In the genomic region with DNA sequence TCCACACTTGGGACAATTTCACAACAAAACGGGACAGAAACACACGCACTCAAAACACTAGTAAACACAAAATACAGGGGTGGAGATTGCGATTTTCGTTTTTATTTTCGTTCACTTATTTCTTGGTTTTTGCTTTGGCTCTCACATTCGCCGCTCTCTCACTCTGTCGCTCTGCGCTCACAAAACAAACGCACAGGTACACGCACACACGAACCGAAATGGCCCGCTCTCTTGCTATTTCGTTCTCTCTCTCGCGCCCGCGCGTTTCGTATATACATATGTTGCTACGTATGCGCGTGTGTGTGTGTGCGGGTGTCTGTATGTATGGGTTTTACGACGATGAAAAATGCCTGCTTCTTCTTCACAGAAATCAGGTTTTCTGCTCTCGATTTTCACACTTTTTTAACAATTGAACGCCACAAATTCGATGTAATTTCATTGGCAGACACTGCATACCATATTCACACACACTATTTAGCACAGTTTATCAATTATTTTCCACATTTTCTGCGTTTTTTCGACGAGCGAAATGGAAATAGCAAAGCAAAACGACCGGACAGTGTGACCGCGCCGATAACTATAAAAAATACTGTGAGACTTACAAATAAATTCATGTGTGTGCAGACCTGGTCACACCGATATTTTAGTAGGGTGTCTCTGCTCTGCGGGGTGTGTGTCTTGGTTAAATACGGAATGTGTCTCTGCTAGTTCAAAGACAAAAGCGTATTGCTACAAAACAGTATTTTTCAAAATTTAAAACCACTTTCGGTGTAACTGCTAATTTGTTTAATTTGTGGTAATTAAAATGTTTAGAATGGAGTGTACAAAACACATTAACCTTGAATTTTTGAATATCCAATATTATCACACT, we compare ENCODE assay signal across 6 fruit fly cellular contexts.
TF ChIP-seq lines count a peak whose summit lies in the region.

A gene (minus strand): TSS at position 584 of the 871 bp plus-strand sequence.

- TF ChIP-seq CTCF in S2 (optimal IDR thresholded peaks at IDR 0.05; lab: Kevin White, UChicago), result peak; percentile 61 to 63
- TF ChIP-seq CTCF in whole organism, embryonic (GFP tag; optimal IDR thresholded peaks at IDR 0.05; lab: Kevin White, UChicago), result peak; percentile 71

TF ChIP-seq in whole organism, adult, 20 proteins besides CTCF, POLR2A, EP300 and RAD21:
- TF ChIP-seq CG14711 (tag; optimal IDR thresholded peaks at IDR 0.05; lab: Kevin White, UChicago) (peak; percentile 16), Mnt (GFP tag; optimal IDR thresholded peaks at IDR 0.05; lab: Kevin White, UChicago) (peak; percentile 20), Hr96 (GFP tag; optimal IDR thresholded peaks at IDR 0.05; lab: Kevin White, UChicago) (no peak), CG11617 (GFP tag; optimal IDR thresholded peaks at IDR 0.05; lab: Kevin White, UChicago) (no peak), cic (GFP tag; optimal IDR thresholded peaks at IDR 0.05; lab: Kevin White, UChicago) (peak; percentile 41), toe (GFP tag; optimal IDR thresholded peaks at IDR 0.05; lab: Kevin White, UChicago) (no peak), CG7101 (tag; optimal IDR thresholded peaks at IDR 0.05; lab: Kevin White, UChicago) (no peak), CG1620 (GFP tag; optimal IDR thresholded peaks at IDR 0.05; lab: Kevin White, UChicago) (peak; percentile 23), CG33017 (tag; optimal IDR thresholded peaks at IDR 0.05; lab: Kevin White, UChicago) (no peak), bab1 (GFP tag; optimal IDR thresholded peaks at IDR 0.05; lab: Kevin White, UChicago) (peak; percentile 31), CG12768 (GFP tag; optimal IDR thresholded peaks at IDR 0.05; lab: Kevin White, UChicago) (peak; percentile 31), CG7045 (GFP tag; optimal IDR thresholded peaks at IDR 0.05; lab: Kevin White, UChicago) (no peak)
TF ChIP-seq in whole organism, adult: peak in this region for 6.

TF ChIP-seq in whole organism, embryonic, 481 proteins besides CTCF, POLR2A, EP300 and RAD21 (continues in another document):
- TF ChIP-seq CG9932 (GFP tag; IDR thresholded peaks at IDR 0.05; lab: Robert Waterston, UW) (no peak), gem (tag; optimal IDR thresholded peaks at IDR 0.05; lab: Kevin White, UChicago) (no peak), CG6689 (GFP tag; IDR thresholded peaks at IDR 0.05; lab: Robert Waterston, UW) (no peak), en (GFP tag; optimal IDR thresholded peaks at IDR 0.05; lab: Kevin White, UChicago) (no peak), MTF-1 (GFP tag; optimal IDR thresholded peaks at IDR 0.05; lab: Kevin White, UChicago; ENCODE audit: borderline replicate concordance) (no peak), Vsx1 (GFP tag; optimal IDR thresholded peaks at IDR 0.05; lab: Kevin White, UChicago) (peak; percentile 9), Dref (GFP tag; IDR thresholded peaks at IDR 0.05; lab: Robert Waterston, UW) (no peak), CG31441 (GFP tag; IDR thresholded peaks at IDR 0.05; lab: Robert Waterston, UW) (no peak), pnt (GFP tag; optimal IDR thresholded peaks at IDR 0.05; lab: Kevin White, UChicago) (peak; percentile 12), CG13894 (tag; optimal IDR thresholded peaks at IDR 0.05; lab: Kevin White, UChicago) (peak; percentile 46), CG5245 (GFP tag; optimal IDR thresholded peaks at IDR 0.05; lab: Kevin White, UChicago) (no peak), CG7556 (GFP tag; optimal IDR thresholded peaks at IDR 0.05; lab: Kevin White, UChicago) (no peak), CG10462 (GFP tag; optimal IDR thresholded peaks at IDR 0.05; lab: Kevin White, UChicago) (no peak), lab (GFP tag; optimal IDR thresholded peaks at IDR 0.05; lab: Kevin White, UChicago) (no peak), CG42726 (GFP tag; IDR thresholded peaks at IDR 0.05; lab: Robert Waterston, UW; ENCODE audit: partially characterized antibody) (no peak), Dp (GFP tag; optimal IDR thresholded peaks at IDR 0.05; lab: Kevin White, UChicago) (peak; percentile 71), Fer3 (tag; optimal IDR thresholded peaks at IDR 0.05; lab: Kevin White, UChicago) (no peak)

TF ChIP-seq in whole organism, prepupa, 60 proteins besides CTCF, POLR2A, EP300 and RAD21:
- TF ChIP-seq svp (GFP tag; lab: Kevin White, UChicago) (no peak), CG3919 (GFP tag; optimal IDR thresholded peaks at IDR 0.05; lab: Kevin White, UChicago) (peak; percentile 1), CG9139 (GFP tag; optimal IDR thresholded peaks at IDR 0.05; lab: Kevin White, UChicago) (peak; percentile 7), CG11762 (GFP tag; optimal IDR thresholded peaks at IDR 0.05; lab: Kevin White, UChicago; ENCODE audit: insufficient read depth) (no peak), CG6854 (GFP tag; optimal IDR thresholded peaks at IDR 0.05; lab: Kevin White, UChicago) (peak; percentile 60), Sox102F (GFP tag; optimal IDR thresholded peaks at IDR 0.05; lab: Kevin White, UChicago) (peak; percentile 41), CG16779 (tag; optimal IDR thresholded peaks at IDR 0.05; lab: Kevin White, UChicago) (peak; percentile 61), esn (GFP tag; optimal IDR thresholded peaks at IDR 0.05; lab: Kevin White, UChicago) (peak; percentile 34), ss (GFP tag; optimal IDR thresholded peaks at IDR 0.05; lab: Kevin White, UChicago) (peak; percentile 40 to 66), Sox14 (GFP tag; optimal IDR thresholded peaks at IDR 0.05; lab: Kevin White, UChicago) (peak; percentile 22), dsx (GFP tag; optimal IDR thresholded peaks at IDR 0.05; lab: Kevin White, UChicago; ENCODE audit: poor library complexity, severe bottlenecking) (peak; percentile 37), Ets96B (tag; optimal IDR thresholded peaks at IDR 0.05; lab: Kevin White, UChicago) (peak; percentile 14), Blimp-1 (GFP tag; optimal IDR thresholded peaks at IDR 0.05; lab: Kevin White, UChicago) (no peak), Eip75B (GFP tag; optimal IDR thresholded peaks at IDR 0.05; lab: Kevin White, UChicago) (peak; percentile 30), CG34406 (GFP tag; optimal IDR thresholded peaks at IDR 0.05; lab: Kevin White, UChicago) (no peak), Eip78C (GFP tag; lab: Kevin White, UChicago) (peak; percentile 33), vri (GFP tag; optimal IDR thresholded peaks at IDR 0.05; lab: Kevin White, UChicago) (peak; percentile 44)

TF ChIP-seq in whole organism, pupa, 21 proteins besides CTCF, POLR2A, EP300 and RAD21:
- peak; percentile 2 for TF ChIP-seq Snoo (tag; optimal IDR thresholded peaks at IDR 0.05; lab: Kevin White, UChicago)
- TF ChIP-seq CG9948 (tag; optimal IDR thresholded peaks at IDR 0.05; lab: Kevin White, UChicago), result no peak
- TF ChIP-seq CG34367 (tag; optimal IDR thresholded peaks at IDR 0.05; lab: Kevin White, UChicago), result no peak
- no peak for TF ChIP-seq CG14655 (GFP tag; optimal IDR thresholded peaks at IDR 0.05; lab: Kevin White, UChicago)
- no peak for TF ChIP-seq Ets98B (GFP tag; IDR thresholded peaks at IDR 0.05; lab: Robert Waterston, UW)
- no peak for TF ChIP-seq CG32121 (GFP tag; IDR thresholded peaks at IDR 0.05; lab: Robert Waterston, UW)
- no peak for TF ChIP-seq CG8159 (tag; optimal IDR thresholded peaks at IDR 0.05; lab: Kevin White, UChicago)
- TF ChIP-seq gl (tag; optimal IDR thresholded peaks at IDR 0.05; lab: Kevin White, UChicago), result peak; percentile 30
- no peak for TF ChIP-seq D1 (tag; optimal IDR thresholded peaks at IDR 0.05; lab: Kevin White, UChicago)
- TF ChIP-seq CG15710 (tag; optimal IDR thresholded peaks at IDR 0.05; lab: Kevin White, UChicago), result no peak
- no peak for TF ChIP-seq fd96Ca (GFP tag; IDR thresholded peaks at IDR 0.05; lab: Robert Waterston, UW)
- no peak for TF ChIP-seq CG10348 (GFP tag; IDR thresholded peaks at IDR 0.05; lab: Robert Waterston, UW)
- peak; percentile 24 for TF ChIP-seq CG13204 (GFP tag; optimal IDR thresholded peaks at IDR 0.05; lab: Kevin White, UChicago)
- TF ChIP-seq Pif1B (GFP tag; optimal IDR thresholded peaks at IDR 0.05; lab: Kevin White, UChicago), result peak; percentile 75
- peak; percentile 25 for TF ChIP-seq Pif1A (GFP tag; optimal IDR thresholded peaks at IDR 0.05; lab: Kevin White, UChicago)
- TF ChIP-seq EcR (GFP tag; optimal IDR thresholded peaks at IDR 0.05; lab: Kevin White, UChicago), result peak; percentile 46
- no peak for TF ChIP-seq CG8301 (tag; optimal IDR thresholded peaks at IDR 0.05; lab: Kevin White, UChicago)
- TF ChIP-seq CG12605 (GFP tag; IDR thresholded peaks at IDR 0.05; lab: Robert Waterston, UW), result no peak
- no peak for TF ChIP-seq rn (GFP tag; IDR thresholded peaks at IDR 0.05; lab: Robert Waterston, UW)

TF ChIP-seq in whole organism, wandering third instar larva, 38 proteins besides CTCF, POLR2A, EP300 and RAD21:
- no peak for TF ChIP-seq jim (GFP tag; optimal IDR thresholded peaks at IDR 0.05; lab: Kevin White, UChicago)
- TF ChIP-seq CrebA (GFP tag; optimal IDR thresholded peaks at IDR 0.05; lab: Kevin White, UChicago; ENCODE audit: borderline replicate concordance), result peak; percentile 76
- no peak for TF ChIP-seq CG32264 (GFP tag; optimal IDR thresholded peaks at IDR 0.05; lab: Kevin White, UChicago)
- peak; percentile 92 for TF ChIP-seq psq (GFP tag; optimal IDR thresholded peaks at IDR 0.05; lab: Kevin White, UChicago)
- peak; percentile 97 for TF ChIP-seq Dif (GFP tag; optimal IDR thresholded peaks at IDR 0.05; lab: Kevin White, UChicago; ENCODE audit: partially characterized antibody)
- TF ChIP-seq h (GFP tag; optimal IDR thresholded peaks at IDR 0.05; lab: Kevin White, UChicago), result peak; percentile 42
- TF ChIP-seq Hr78 (GFP tag; optimal IDR thresholded peaks at IDR 0.05; lab: Kevin White, UChicago), result no peak
- TF ChIP-seq Rel (GFP tag; optimal IDR thresholded peaks at IDR 0.05; lab: Kevin White, UChicago), result no peak
- peak; percentile 20 for TF ChIP-seq Rel (tag; optimal IDR thresholded peaks at IDR 0.05; lab: Kevin White, UChicago)
- TF ChIP-seq dl (GFP tag; optimal IDR thresholded peaks at IDR 0.05; lab: Kevin White, UChicago; ENCODE audit: insufficient read depth in 1 of 2, partially characterized antibody in 2 of 2), result peak; percentile 94 to 95
- TF ChIP-seq Vsx2 (GFP tag; optimal IDR thresholded peaks at IDR 0.05; lab: Kevin White, UChicago; ENCODE audit: partially characterized antibody), result peak; percentile 91
- peak; percentile 16 for TF ChIP-seq N (GFP tag; optimal IDR thresholded peaks at IDR 0.05; lab: Kevin White, UChicago)
- TF ChIP-seq Sp1 (GFP tag; optimal IDR thresholded peaks at IDR 0.05; lab: Kevin White, UChicago), result peak; percentile 7
- TF ChIP-seq brk (GFP tag; optimal IDR thresholded peaks at IDR 0.05; lab: Kevin White, UChicago), result peak; percentile 50
- no peak for TF ChIP-seq rgr (GFP tag; optimal IDR thresholded peaks at IDR 0.05; lab: Kevin White, UChicago)
- TF ChIP-seq Hr83 (GFP tag; optimal IDR thresholded peaks at IDR 0.05; lab: Kevin White, UChicago; ENCODE audit: poor library complexity, severe bottlenecking), result peak; percentile 25
- TF ChIP-seq woc (GFP tag; optimal IDR thresholded peaks at IDR 0.05; lab: Kevin White, UChicago), result peak; percentile 2
- TF ChIP-seq foxo (GFP tag; optimal IDR thresholded peaks at IDR 0.05; lab: Kevin White, UChicago), result peak in 1 of 2 experiments; percentile 38
- peak; percentile 36 for TF ChIP-seq sage (GFP tag; optimal IDR thresholded peaks at IDR 0.05; lab: Kevin White, UChicago)
